Worm (Caenorhabditis elegans) whole organism, L4/young adult: ENCODE results near the gene plc-3.
A peak's percentile ranks its signal among the peaks of the same experiment; 100 is the strongest.
"Not testable (repeated sequence)": the region's sequence is repeated elsewhere in the genome, so short reads cannot be mapped to it uniquely, and the experiment has no call there.

ENCODE experiments used
- W03F9.2 ChIP-seq: fragments of 150-350 bp; optimal IDR thresholded peaks from 2 replicates; lab custom pipeline; 2014; ENCODE audit warnings: missing biosample characterization, missing genetic modification characterization
- dao-5 ChIP-seq: sonication (generic microtip); optimal IDR thresholded peaks from 2 replicates; lab custom pipeline; 2016; ENCODE audit warnings: missing genotype, missing genetic modification characterization, moderate library complexity, missing compliant biosample characterization
- him-1 ChIP-seq: sonication (generic microtip); optimal IDR thresholded peaks from 2 replicates; lab custom pipeline; 2016; ENCODE audit warnings: missing genotype, missing genetic modification reagents, missing genetic modification characterization, missing compliant biosample characterization

The plc-3 gene

DNA sequence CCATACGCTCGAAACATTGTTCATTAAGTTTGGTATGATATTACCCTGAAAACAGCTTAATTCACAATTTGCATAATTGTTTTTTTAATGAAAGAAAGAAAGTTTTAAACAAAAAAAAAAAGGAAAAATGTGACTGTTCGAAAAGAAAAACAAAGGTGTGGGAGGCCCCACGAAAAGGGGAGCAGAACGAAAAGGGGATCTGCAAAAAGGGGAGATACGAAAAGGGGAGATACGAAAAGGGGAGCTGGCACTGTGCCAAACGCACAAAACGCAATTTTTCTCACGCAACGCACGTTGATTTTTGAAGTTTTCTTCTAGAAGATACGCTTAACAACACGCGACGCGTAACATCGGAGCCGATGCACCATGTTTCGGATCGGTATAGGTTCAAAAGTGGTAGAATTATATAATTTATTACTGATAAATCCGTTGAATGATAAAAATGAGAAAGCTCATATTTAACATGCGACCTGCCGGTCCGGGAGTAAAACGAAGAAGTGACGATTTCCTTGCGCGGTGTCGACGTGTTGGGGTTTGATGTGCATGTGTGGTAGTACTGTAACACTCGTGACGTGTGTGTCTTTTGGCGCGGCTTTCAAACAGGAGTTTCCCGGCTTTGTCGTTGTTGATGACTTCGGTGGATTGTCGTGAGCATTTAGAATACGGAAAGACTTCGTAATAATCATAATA lies 25.1 kb downstream of the plc-3 start, which contains the start of gene nrde-2:
Gene nrde-2 (minus strand): TSS at position 45 of the 690 bp plus-strand sequence.
- TF ChIP-seq W03F9.2; him-1; dao-5 (tag; lab: Kevin White, UChicago): not testable (repeated sequence)

DNA sequence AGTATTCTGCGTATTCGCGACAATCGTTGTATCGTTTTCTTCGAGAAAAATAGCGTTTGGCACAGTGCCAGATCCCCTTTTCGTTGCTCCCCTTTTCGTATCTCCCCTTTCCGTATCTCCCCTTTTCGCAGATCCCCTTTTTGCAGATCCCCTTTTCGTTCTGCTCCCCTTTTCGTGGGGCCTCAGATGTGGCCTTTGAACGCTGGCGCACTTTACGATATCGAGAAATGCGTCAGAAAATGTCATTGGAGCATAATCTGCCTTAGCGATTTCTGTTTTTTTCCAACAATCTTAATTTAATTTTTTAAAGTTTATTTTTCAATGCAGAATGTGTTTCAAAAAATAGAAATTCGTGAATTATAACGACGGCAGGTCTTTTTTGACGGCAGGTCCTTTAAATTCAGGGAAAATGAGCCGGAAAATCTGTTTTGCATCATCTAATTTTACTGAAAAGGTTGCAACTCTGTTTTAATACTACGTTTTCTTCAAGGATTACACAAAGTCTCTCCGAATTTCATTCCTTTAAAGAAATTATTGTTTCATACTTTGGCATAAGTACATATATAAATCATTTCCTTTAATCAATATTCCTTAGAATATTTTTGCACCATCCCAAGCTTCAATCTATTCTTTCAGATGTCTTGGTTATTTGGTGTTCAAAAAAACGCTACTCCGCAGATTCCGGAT lies 25.8 kb downstream of the plc-3 start, which contains the start of gene atad-3:
Gene atad-3 (plus strand): TSS at position 637 of the 687 bp plus-strand sequence.
- TF ChIP-seq him-1 (peak; percentile 70), W03F9.2 (peak; percentile 79), dao-5 (tag; lab: Kevin White, UChicago) (no peak)

- TF ChIP-seq him-1 (no peak), W03F9.2 (no peak), dao-5 (tag; lab: Kevin White, UChicago) (no peak)
Observed at ce11 chrII:10250966-10251365, 28.3 kb downstream of the plc-3 start, which contains the start of gene F54B3.1. F54B3.1 (plus strand) TSS chrII:10251266.

DNA sequence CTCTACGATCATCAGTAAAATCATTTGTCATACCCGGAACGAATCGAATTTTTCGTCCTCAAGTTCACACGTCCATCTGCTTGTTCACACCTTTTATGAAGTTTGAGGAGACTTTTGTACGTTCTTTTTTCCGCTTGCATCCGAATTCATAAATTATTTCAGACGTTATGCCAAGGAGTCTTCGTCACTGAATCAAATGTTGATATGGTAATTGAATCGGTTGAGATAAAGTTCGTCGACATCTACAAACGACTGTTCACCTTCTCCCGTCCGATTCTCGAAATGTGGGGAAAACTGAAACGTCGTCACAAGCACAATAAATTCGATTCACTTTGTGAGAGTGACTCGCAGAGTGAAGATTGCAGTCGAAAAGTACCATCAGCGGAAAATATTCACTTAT lies 29.4 kb downstream of the plc-3 start:
- no peak for TF ChIP-seq him-1
- no peak for TF ChIP-seq dao-5 (tag; lab: Kevin White, UChicago)
- TF ChIP-seq W03F9.2: no peak

- TF ChIP-seq W03F9.2 (no peak), him-1 (no peak), dao-5 (tag; lab: Kevin White, UChicago) (no peak)
Observed at ce11 chrII:10261261-10261660, 38.6 kb downstream of the plc-3 start.

- TF ChIP-seq dao-5 (tag; lab: Kevin White, UChicago): no peak
Observed at ce11 chrII:10270052-10270451, 47.4 kb downstream of the plc-3 start, which contains the start of gene F54B3.2. F54B3.2 (minus strand) TSS chrII:10270152.

- TF ChIP-seq W03F9.2 (no peak), him-1 (no peak), dao-5 (tag; lab: Kevin White, UChicago) (no peak)
Observed at ce11 chrII:10271093-10271492, 48.4 kb downstream of the plc-3 start, which contains the start of gene F54B3.4. F54B3.4 (minus strand) TSS chrII:10271193.
